Worm (Caenorhabditis elegans) whole organism, L2 larva: ENCODE measurements around the gene dpf-6.

ENCODE experiments used
- dmd-4 ChIP-seq: sonication (generic microtip); optimal IDR thresholded peaks from 2 replicates; lab custom pipeline; 2017; ENCODE audit warnings: missing biosample characterization, missing genetic modification characterization
- fos-1 ChIP-seq: fragments of 150-350 bp; optimal IDR thresholded peaks from 2 replicates; lab custom pipeline; 2014; ENCODE audit warnings: missing biosample characterization, missing genetic modification characterization
- lin-13 ChIP-seq: fragments of 150-350 bp; optimal IDR thresholded peaks from 2 replicates; lab custom pipeline; 2014; ENCODE audit warnings: missing biosample characterization, missing genetic modification reagents, missing genetic modification characterization
- nhr-25 ChIP-seq: fragments of 150-350 bp; sonication (generic microtip); optimal IDR thresholded peaks from 3 replicates; lab custom pipeline; 2014; ENCODE audit warnings: missing biosample characterization, missing genetic modification characterization

dpf-6 gene

DNA sequence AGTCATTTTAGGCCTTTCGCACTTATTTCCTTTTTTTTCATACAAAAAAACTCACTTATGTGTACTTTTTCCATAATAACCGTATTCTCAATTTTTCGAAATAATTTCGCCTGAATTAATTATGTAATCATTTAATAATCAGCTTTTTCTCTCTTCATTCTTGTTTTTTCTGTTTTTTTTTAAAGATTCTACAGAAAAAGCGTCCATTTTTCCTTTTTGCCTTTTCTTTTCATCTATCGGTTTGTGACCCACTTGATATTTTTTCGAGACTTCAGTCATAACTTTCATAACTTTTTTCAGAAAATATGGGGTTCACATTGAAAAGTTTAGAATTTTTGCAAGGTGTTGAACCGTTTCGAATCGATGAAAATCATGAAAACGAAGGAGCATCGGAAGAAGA lies 50.2 kb downstream of the dpf-6 start, which contains the start of gene vms-1:
Gene vms-1 (plus strand): TSS at position 301 of the 400 bp plus-strand sequence.
- TF ChIP-seq nhr-25 (tag; lab: Kevin White, UChicago) (no peak), lin-13 (GFP tag; lab: Kevin White, UChicago) (no peak), fos-1 (tag; lab: Kevin White, UChicago) (no peak), dmd-4 (tag; lab: Kevin White, UChicago) (no peak)
- TF ChIP-seq, all 48 proteins: peak for 0
